Worm (Caenorhabditis elegans) whole organism, midembryonic: ENCODE results near the gene C52B9.8.

Experiments used
- klf-2 ChIP-seq: fragments of 200-800 bp; sonication (Bioruptor generic); conservative IDR thresholded peaks from 2 replicates; pipeline ENCODE4 v1.3.6; 2022; ENCODE audit warnings: missing genetic modification reagents, missing genetic modification characterization, missing compliant biosample characterization
- tab-1 ChIP-seq: fragments of 200-800 bp; sonication (Bioruptor generic); IDR thresholded peaks from 2 replicates; pipeline ENCODE4 v1.3.6; 2022; ENCODE audit warnings: missing genetic modification characterization, missing compliant biosample characterization

DNA sequence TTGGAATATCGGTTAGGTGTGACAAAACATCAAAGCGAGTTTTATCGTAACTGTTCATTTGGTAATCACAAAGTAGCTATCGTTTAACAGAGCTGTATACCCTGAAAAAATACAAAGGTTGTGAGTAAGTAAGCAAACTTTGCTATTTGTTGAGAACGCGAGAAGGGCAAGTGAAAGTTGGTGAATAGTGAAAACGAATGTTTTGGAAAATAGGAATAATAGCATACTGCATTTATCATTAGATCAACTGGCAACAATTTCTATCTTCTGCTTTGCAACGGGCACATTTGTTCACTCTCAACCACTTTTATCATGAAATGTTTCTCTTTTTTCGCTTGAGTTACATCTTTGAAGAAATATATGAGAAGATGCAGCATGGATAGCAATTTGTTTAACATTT, 17.2 kb upstream of the C52B9.8 start, which contains the start of gene C24A8.5:
- TF ChIP-seq klf-2 (GFP tag; lab: Robert Waterston, UW): no peak
- no peak for TF ChIP-seq tab-1 (GFP tag; lab: Robert Waterston, UW)
